4 worm cellular contexts compared by ENCODE assay signal in the genomic region with DNA sequence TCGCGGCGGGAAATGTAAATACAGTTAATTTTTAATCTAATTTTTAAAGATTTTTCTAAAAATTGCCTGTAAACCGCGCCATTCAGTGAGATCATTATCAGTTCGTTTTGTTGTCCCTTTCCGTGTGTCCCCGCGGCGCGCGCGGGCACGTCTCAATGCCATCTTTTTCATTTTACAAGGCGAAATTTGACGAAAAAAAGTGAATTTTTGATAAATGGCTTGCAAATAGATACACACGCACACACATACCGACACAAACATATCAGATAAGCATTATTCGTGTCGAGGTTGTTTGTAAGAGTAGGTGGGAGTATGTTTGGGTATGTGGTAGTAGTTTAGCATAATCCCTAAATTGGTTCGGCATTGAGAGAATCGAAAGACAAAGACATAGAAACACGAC.
A peak's percentile ranks its signal among the peaks of the same experiment; 100 is the strongest.
TF ChIP-seq lines count a peak whose summit lies in the region.

No protein-coding gene starts in this region.

TF ChIP-seq in whole organism, L1 larva, 84 proteins besides CTCF, POLR2A, EP300 and RAD21:
- no peak for TF ChIP-seq C04F5.9 (tag; optimal IDR thresholded peaks at IDR 0.05; lab: Kevin White, UChicago)
- peak; percentile 17 for TF ChIP-seq snu-23 (GFP tag; optimal IDR thresholded peaks at IDR 0.05; lab: Kevin White, UChicago)
- no peak for TF ChIP-seq pqm-1 (tag; optimal IDR thresholded peaks at IDR 0.05; lab: Kevin White, UChicago)
- no peak for TF ChIP-seq nhr-84 (tag; optimal IDR thresholded peaks at IDR 0.05; lab: Kevin White, UChicago)
- TF ChIP-seq swsn-7 (tag; optimal IDR thresholded peaks at IDR 0.05; lab: Kevin White, UChicago): no peak
- peak; percentile 96 for TF ChIP-seq blmp-1 (tag; optimal IDR thresholded peaks at IDR 0.05; lab: Kevin White, UChicago)
- TF ChIP-seq nhr-20 (tag; optimal IDR thresholded peaks at IDR 0.05; lab: Kevin White, UChicago): no peak
- no peak for TF ChIP-seq sptf-1 (tag; optimal IDR thresholded peaks at IDR 0.05; lab: Kevin White, UChicago)
- no peak for TF ChIP-seq mdl-1 (tag; optimal IDR thresholded peaks at IDR 0.05; lab: Kevin White, UChicago)
- TF ChIP-seq C16A3.4 (tag; optimal IDR thresholded peaks at IDR 0.05; lab: Kevin White, UChicago): no peak
- TF ChIP-seq nhr-85 (tag; lab: Kevin White, UChicago): peak; percentile 92
- peak; percentile 70 for TF ChIP-seq lin-14 (GFP tag; optimal IDR thresholded peaks at IDR 0.05; lab: Kevin White, UChicago)
- TF ChIP-seq mep-1 (tag; optimal IDR thresholded peaks at IDR 0.05; lab: Kevin White, UChicago): peak; percentile 9
- TF ChIP-seq pag-3 (tag; optimal IDR thresholded peaks at IDR 0.05; lab: Kevin White, UChicago; ENCODE audit: borderline replicate concordance, insufficient read depth): no peak
- TF ChIP-seq grh-1 (GFP tag; IDR thresholded peaks at IDR 0.05; lab: Robert Waterston, UW): no peak
- TF ChIP-seq ceh-63 (GFP tag; optimal IDR thresholded peaks at IDR 0.05; lab: Kevin White, UChicago): no peak
- no peak for TF ChIP-seq dsc-1 (tag; optimal IDR thresholded peaks at IDR 0.05; lab: Kevin White, UChicago)
- TF ChIP-seq unc-98 (GFP tag; IDR thresholded peaks at IDR 0.05; lab: Robert Waterston, UW): no peak
- no peak for TF ChIP-seq aly-2 (tag; optimal IDR thresholded peaks at IDR 0.05; lab: Kevin White, UChicago)
- no peak for TF ChIP-seq lin-13 (GFP tag; optimal IDR thresholded peaks at IDR 0.05; lab: Kevin White, UChicago)

TF ChIP-seq in whole organism, L2 larva, 48 proteins besides CTCF, POLR2A, EP300 and RAD21:
- TF ChIP-seq ceh-16 (tag; optimal IDR thresholded peaks at IDR 0.05; lab: Kevin White, UChicago) (peak; percentile 60), nhr-25 (tag; optimal IDR thresholded peaks at IDR 0.05; lab: Kevin White, UChicago) (peak; percentile 77), lin-39 (tag; optimal IDR thresholded peaks at IDR 0.05; lab: Kevin White, UChicago) (no peak), blmp-1 (tag; optimal IDR thresholded peaks at IDR 0.05; lab: Kevin White, UChicago; ENCODE audit: insufficient read depth) (peak; percentile 83)
TF ChIP-seq in whole organism, L2 larva: peak in this region for 3.

TF ChIP-seq in whole organism, L3 larva, 47 proteins besides CTCF, POLR2A, EP300 and RAD21:
- TF ChIP-seq elt-1 (tag; optimal IDR thresholded peaks at IDR 0.05; lab: Kevin White, UChicago): peak; percentile 82
- TF ChIP-seq ztf-11 (tag; optimal IDR thresholded peaks at IDR 0.05; lab: Kevin White, UChicago): no peak
- TF ChIP-seq nhr-25 (tag; optimal IDR thresholded peaks at IDR 0.05; lab: Kevin White, UChicago): peak; percentile 78

TF ChIP-seq in whole organism, L4 larva, 104 proteins besides CTCF, POLR2A, EP300 and RAD21:
- TF ChIP-seq attf-4 (tag; optimal IDR thresholded peaks at IDR 0.05; lab: Kevin White, UChicago) (no peak), nhr-11 (tag; optimal IDR thresholded peaks at IDR 0.05; lab: Kevin White, UChicago) (no peak), hlh-30 (tag; optimal IDR thresholded peaks at IDR 0.05; lab: Kevin White, UChicago; ENCODE audit: insufficient read depth) (no peak), zag-1 (tag; optimal IDR thresholded peaks at IDR 0.05; lab: Kevin White, UChicago) (no peak), lin-1 (GFP tag; IDR thresholded peaks at IDR 0.05; lab: Robert Waterston, UW) (no peak), nhr-28 (tag; optimal IDR thresholded peaks at IDR 0.05; lab: Kevin White, UChicago) (peak; percentile 46)
TF ChIP-seq in whole organism, L4 larva: peak in this region for 1.

Comparison
In these comparisons a context has a peak if more than half of its experiments do, and no peak if none do; other contexts are left out.
1. Of the 29 proteins assayed by ChIP-seq in both whole organism, L4 larva and whole organism, L1 larva: peak only in whole organism, L4 larva: nhr-28; only in whole organism, L1 larva: mep-1; in both: none; in neither: 27.